Worm (Caenorhabditis elegans) whole organism, mixed stage, embryonic: ENCODE data around the gene arrd-15.

Source experiments
- M03D4.4 ChIP-seq: sonication (generic microtip); optimal IDR thresholded peaks from 2 replicates; lab custom pipeline; 2017; ENCODE audit warnings: mild to moderate bottlenecking, missing genetic modification characterization, missing compliant biosample characterization
- bed-3 ChIP-seq: fragments of 200-800 bp; sonication (Bioruptor generic); optimal IDR thresholded peaks from 3 replicates; lab custom pipeline; 2018; ENCODE audit warnings: mild to moderate bottlenecking, missing genetic modification characterization, moderate library complexity, missing compliant biosample characterization
- blmp-1 ChIP-seq: fragments of 150-350 bp; optimal IDR thresholded peaks from 2 replicates; lab custom pipeline; 2014; ENCODE audit warnings: missing biosample characterization, missing genetic modification characterization
- ceh-39 ChIP-seq: fragments of 150-350 bp; optimal IDR thresholded peaks from 2 replicates; lab custom pipeline; 2014; ENCODE audit warnings: missing biosample characterization, missing genetic modification characterization
- ceh-43 ChIP-seq: fragments of 200-800 bp; sonication (Bioruptor generic); optimal IDR thresholded peaks from 2 replicates; lab custom pipeline; 2018; ENCODE audit warnings: mild to moderate bottlenecking, missing genetic modification characterization, moderate library complexity, missing compliant biosample characterization
- ceh-83 ChIP-seq: fragments of 200-800 bp; sonication (Bioruptor generic); optimal IDR thresholded peaks from 2 replicates; lab custom pipeline; 2018; ENCODE audit warnings: mild to moderate bottlenecking, missing genetic modification characterization, missing compliant biosample characterization
- ces-1 ChIP-seq: fragments of 150-350 bp; optimal IDR thresholded peaks from 2 replicates; lab custom pipeline; 2014; ENCODE audit warnings: missing biosample characterization, missing genetic modification reagents, missing genetic modification characterization
- cnd-1 ChIP-seq: fragments of 200-800 bp; sonication (Bioruptor generic); optimal IDR thresholded peaks from 2 replicates; lab custom pipeline; 2018; ENCODE audit warnings: mild to moderate bottlenecking, missing genetic modification characterization, missing compliant biosample characterization
- drap-1 ChIP-seq: fragments of 200-800 bp; sonication (Bioruptor generic); optimal IDR thresholded peaks from 3 replicates; lab custom pipeline; 2018; ENCODE audit warnings: mild to moderate bottlenecking, missing genetic modification characterization, missing compliant biosample characterization
- elt-3 ChIP-seq: fragments of 150-350 bp; optimal IDR thresholded peaks from 2 replicates; lab custom pipeline; 2014; ENCODE audit warnings: missing biosample characterization, missing genetic modification characterization
- ham-2 ChIP-seq: fragments of 200-800 bp; sonication (Bioruptor generic); optimal IDR thresholded peaks from 2 replicates; lab custom pipeline; 2018; ENCODE audit warnings: mild to moderate bottlenecking, missing genetic modification characterization, missing compliant biosample characterization
- hlh-1 ChIP-seq: fragments of 150-350 bp; optimal IDR thresholded peaks from 2 replicates; lab custom pipeline; 2014; ENCODE audit warnings: missing biosample characterization, missing genetic modification reagents, missing genetic modification characterization
- lin-13 ChIP-seq: fragments of 150-350 bp; optimal IDR thresholded peaks from 2 replicates; lab custom pipeline; 2014; ENCODE audit warnings: missing biosample characterization, missing genetic modification characterization
- lsy-2 ChIP-seq: fragments of 150-350 bp; optimal IDR thresholded peaks from 2 replicates; lab custom pipeline; 2014; ENCODE audit warnings: missing biosample characterization, missing genetic modification characterization
- mab-5 ChIP-seq: fragments of 150-350 bp; optimal IDR thresholded peaks from 2 replicates; lab custom pipeline; 2014; ENCODE audit warnings: missing biosample characterization, missing genetic modification characterization
- mep-1 ChIP-seq: fragments of 150-350 bp; optimal IDR thresholded peaks from 2 replicates; lab custom pipeline; 2017; ENCODE audit warnings: missing biosample characterization, missing genetic modification reagents, missing genetic modification characterization, inconsistent platforms
- mls-2 ChIP-seq: sonication (generic microtip); optimal IDR thresholded peaks from 2 replicates; lab custom pipeline; 2016; ENCODE audit warnings: mild to moderate bottlenecking, missing genetic modification characterization, moderate library complexity, missing compliant biosample characterization
- nhr-12 ChIP-seq: fragments of 150-350 bp; optimal IDR thresholded peaks from 2 replicates; lab custom pipeline; 2014; ENCODE audit warnings: missing biosample characterization, missing genetic modification characterization
- nhr-2 ChIP-seq: fragments of 150-350 bp; optimal IDR thresholded peaks from 2 replicates; lab custom pipeline; 2014; ENCODE audit warnings: missing biosample characterization, missing genetic modification characterization
- nhr-237 ChIP-seq: fragments of 150-350 bp; optimal IDR thresholded peaks from 2 replicates; lab custom pipeline; 2014; ENCODE audit warnings: missing biosample characterization, missing genetic modification characterization
- nhr-28 ChIP-seq: fragments of 150-350 bp; optimal IDR thresholded peaks from 2 replicates; lab custom pipeline; 2014; ENCODE audit warnings: missing biosample characterization, missing genetic modification characterization
- nhr-76 ChIP-seq: sonication (generic microtip); optimal IDR thresholded peaks from 2 replicates; lab custom pipeline; 2017; ENCODE audit warnings: missing biosample characterization, missing genetic modification characterization
- pha-4 ChIP-seq: fragments of 150-350 bp; optimal IDR thresholded peaks from 2 replicates; lab custom pipeline; 2018; ENCODE audit warnings: missing biosample characterization, missing genetic modification reagents, missing genetic modification characterization
- sem-2 ChIP-seq: fragments of 200-800 bp; sonication (Bioruptor generic); optimal IDR thresholded peaks from 2 replicates; lab custom pipeline; 2018; ENCODE audit warnings: mild to moderate bottlenecking, missing genetic modification characterization, missing compliant biosample characterization
- snpc-4 ChIP-seq: fragments of 150-350 bp; optimal IDR thresholded peaks from 2 replicates; lab custom pipeline; 2014; ENCODE audit warnings: missing biosample characterization, missing genetic modification characterization
- sptf-1 ChIP-seq: sonication (generic microtip); optimal IDR thresholded peaks from 2 replicates; lab custom pipeline; 2017; ENCODE audit warnings: mild to moderate bottlenecking, missing genetic modification characterization, moderate library complexity, missing compliant biosample characterization
- unc-120 ChIP-seq: sonication (generic microtip); optimal IDR thresholded peaks from 2 replicates; lab custom pipeline; 2017; ENCODE audit warnings: missing genetic modification characterization, missing compliant biosample characterization; ENCODE audit not compliant: poor library complexity, severe bottlenecking
- unc-39 ChIP-seq: fragments of 150-350 bp; optimal IDR thresholded peaks from 2 replicates; lab custom pipeline; 2014; ENCODE audit warnings: missing biosample characterization, missing genetic modification characterization
- zip-8 ChIP-seq: fragments of 150-350 bp; optimal IDR thresholded peaks from 2 replicates; lab custom pipeline; 2014; ENCODE audit warnings: missing biosample characterization, missing genetic modification characterization
- ztf-11 ChIP-seq: fragments of 150-350 bp; optimal IDR thresholded peaks from 2 replicates; lab custom pipeline; 2014; ENCODE audit warnings: missing biosample characterization, missing genetic modification characterization

arrd-15 gene

ce11 chrIII:8973163-8973562 lies 43.3 kb downstream of the arrd-15 start:
- TF ChIP-seq hlh-1 (tag; lab: Kevin White, UChicago) (no peak), elt-3 (tag; lab: Kevin White, UChicago) (no peak), unc-39 (no peak), ces-1 (peak; percentile 28), M03D4.4 (tag; lab: Kevin White, UChicago) (no peak), ceh-43 (GFP tag; lab: Kevin White, UChicago) (no peak)

DNA sequence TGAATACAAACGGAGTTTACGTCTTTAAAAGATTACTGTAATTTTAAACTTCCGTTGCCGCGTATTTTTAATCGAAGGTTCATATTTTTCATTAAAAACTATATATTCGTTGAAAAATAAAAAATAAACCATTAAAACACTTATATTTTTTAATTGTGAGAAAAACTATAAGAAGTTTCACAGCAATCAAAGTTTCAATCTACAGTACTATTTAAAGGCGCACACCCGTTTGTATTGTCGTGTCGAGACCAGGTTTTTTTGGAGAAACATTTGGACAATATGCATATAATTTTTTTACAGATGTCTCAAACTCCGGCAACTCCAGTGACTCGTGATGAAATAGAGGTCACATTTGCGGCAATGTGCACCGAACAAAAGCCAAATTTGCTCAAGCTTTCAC lies 44.0 kb downstream of the arrd-15 start, which contains the start of gene R08D7.5:
R08D7.5 (plus strand) TSS at position 301 of the 400 bp plus-strand sequence.
- TF ChIP-seq M03D4.4 (tag; lab: Kevin White, UChicago) (no peak), unc-39 (no peak)

DNA sequence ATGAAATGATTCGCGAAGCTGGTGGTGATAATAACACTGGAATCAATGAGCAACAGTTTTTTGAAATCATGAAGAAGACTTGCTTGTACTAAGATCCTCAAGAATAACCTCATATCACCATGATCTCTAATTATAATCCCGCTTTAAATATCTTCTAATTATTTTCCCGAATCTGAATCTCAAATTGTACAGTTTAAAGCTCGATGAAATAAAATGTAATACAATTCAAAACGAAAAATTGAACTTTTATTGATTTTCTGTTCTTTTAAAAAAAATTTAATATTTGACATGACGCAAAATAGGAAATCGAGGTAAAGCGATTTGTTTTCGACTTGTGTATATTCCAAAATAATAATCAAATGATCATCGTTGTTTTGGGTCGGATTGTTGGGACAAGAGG lies 45.0 kb downstream of the arrd-15 start:
- no peak for TF ChIP-seq ceh-43 (GFP tag; lab: Kevin White, UChicago)
- TF ChIP-seq lsy-2: no peak
- TF ChIP-seq nhr-2 (tag; lab: Kevin White, UChicago): no peak
- TF ChIP-seq nhr-28 (tag; lab: Kevin White, UChicago): no peak
- TF ChIP-seq unc-39: no peak
- TF ChIP-seq nhr-237 (tag; lab: Kevin White, UChicago): no peak
- no peak for TF ChIP-seq elt-3 (tag; lab: Kevin White, UChicago)
- no peak for TF ChIP-seq mab-5
- no peak for TF ChIP-seq ztf-11 (tag; lab: Kevin White, UChicago)
- TF ChIP-seq lin-13 (tag; lab: Kevin White, UChicago): no peak
- TF ChIP-seq mep-1: no peak
- TF ChIP-seq nhr-12: no peak
- no peak for TF ChIP-seq zip-8 (tag; lab: Kevin White, UChicago)
- TF ChIP-seq snpc-4 (tag; lab: Kevin White, UChicago): no peak
- TF ChIP-seq blmp-1 (tag; lab: Kevin White, UChicago): no peak

ce11 chrIII:8978512-8979352 lies 48.9 kb downstream of the arrd-15 start:
- no peak for TF ChIP-seq lin-13 (tag; lab: Kevin White, UChicago)
- no peak for TF ChIP-seq mab-5
- no peak for TF ChIP-seq pha-4 (tag; lab: Kevin White, UChicago)
- no peak for TF ChIP-seq ceh-83
- no peak for TF ChIP-seq nhr-237 (tag; lab: Kevin White, UChicago)
- no peak for TF ChIP-seq mep-1
- TF ChIP-seq sptf-1 (tag; lab: Kevin White, UChicago): no peak
- no peak for TF ChIP-seq ham-2 (GFP tag; lab: Kevin White, UChicago)
- no peak for TF ChIP-seq ceh-39
- TF ChIP-seq nhr-76 (tag; lab: Kevin White, UChicago): no peak
- TF ChIP-seq drap-1: no peak
- TF ChIP-seq mls-2: no peak
- TF ChIP-seq unc-120 (tag; lab: Kevin White, UChicago): no peak
- TF ChIP-seq bed-3 (GFP tag; lab: Kevin White, UChicago): no peak

DNA sequence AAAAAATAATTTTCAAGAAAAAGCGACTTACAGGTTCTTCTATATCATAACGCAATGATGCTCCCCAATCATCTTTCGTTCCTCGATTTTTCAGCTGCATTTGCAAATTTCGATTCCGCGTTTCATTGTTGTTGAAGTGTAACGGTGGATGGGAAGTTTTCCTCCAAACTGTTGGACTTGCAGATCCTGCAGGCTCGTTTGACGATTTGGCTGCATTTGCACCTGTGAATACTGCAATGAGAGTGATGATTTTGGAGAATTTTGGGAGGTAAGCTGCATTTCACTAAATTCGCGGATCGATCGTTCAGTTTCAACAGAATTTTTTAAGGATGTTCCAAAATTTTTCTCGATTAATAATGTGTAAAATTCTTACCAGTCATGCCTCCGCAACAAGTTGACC lies 51.1 kb downstream of the arrd-15 start:
- TF ChIP-seq elt-3 (tag; lab: Kevin White, UChicago) (no peak), snpc-4 (tag; lab: Kevin White, UChicago) (no peak), ceh-83 (no peak), ztf-11 (tag; lab: Kevin White, UChicago) (no peak), pha-4 (tag; lab: Kevin White, UChicago) (no peak), sptf-1 (tag; lab: Kevin White, UChicago) (no peak), zip-8 (tag; lab: Kevin White, UChicago) (no peak), blmp-1 (tag; lab: Kevin White, UChicago) (no peak), lsy-2 (no peak), nhr-237 (tag; lab: Kevin White, UChicago) (no peak), sem-2 (no peak), cnd-1 (tag; lab: Kevin White, UChicago) (no peak)
